Fruit fly (Drosophila melanogaster) whole organism, embryonic: Measurements from ENCODE around the gene CG7702.

ENCODE experiments used
- CG11093 ChIP-seq: fragments of 200-800 bp; sonication (Bioruptor generic); IDR thresholded peaks from 3 replicates; pipeline ENCODE4 v1.3.6; 2022; ENCODE audit warnings: missing biosample characterization, missing genetic modification characterization
- CG11560 ChIP-seq: fragments of 200-800 bp; sonication (Bioruptor generic); IDR thresholded peaks from 3 replicates; pipeline ENCODE4 v1.3.6; 2022; ENCODE audit warnings: missing biosample characterization, missing genetic modification characterization
- CG12236 ChIP-seq: fragments of 200-800 bp; sonication (Bioruptor generic); optimal IDR thresholded peaks from 2 replicates; lab custom pipeline; 2016; ENCODE audit warnings: missing biosample characterization, missing genetic modification characterization
- CG12299 ChIP-seq: fragments of 200-800 bp; sonication (Bioruptor generic); optimal IDR thresholded peaks from 2 replicates; lab custom pipeline; 2018; ENCODE audit warnings: missing biosample characterization, mild to moderate bottlenecking, missing genetic modification characterization
- CG13894 ChIP-seq: fragments of 200-800 bp; sonication (Bioruptor generic); optimal IDR thresholded peaks from 3 replicates; lab custom pipeline; 2018; ENCODE audit warnings: missing biosample characterization, mild to moderate bottlenecking, missing genetic modification characterization, moderate library complexity
- CG14667 ChIP-seq: fragments of 200-800 bp; sonication (Bioruptor generic); IDR thresholded peaks from 2 replicates; pipeline ENCODE4 v1.3.6; 2022; ENCODE audit warnings: missing biosample characterization, missing genetic modification characterization
- CG15269 ChIP-seq: fragments of 200-800 bp; sonication (Bioruptor generic); optimal IDR thresholded peaks from 2 replicates; lab custom pipeline; 2018; ENCODE audit warnings: missing biosample characterization, mild to moderate bottlenecking, missing genetic modification characterization, moderate library complexity
- CG17359 ChIP-seq: fragments of 200-800 bp; sonication (Bioruptor generic); optimal IDR thresholded peaks from 3 replicates; lab custom pipeline; 2018; ENCODE audit warnings: missing biosample characterization, mild to moderate bottlenecking, missing genetic modification characterization, moderate library complexity
- CG17829 ChIP-seq: fragments of 200-800 bp; optimal IDR thresholded peaks from 2 replicates; lab custom pipeline; 2019; ENCODE audit warnings: missing biosample characterization, mild to moderate bottlenecking, missing genetic modification characterization, moderate library complexity
- CG2678 ChIP-seq: fragments of 200-800 bp; sonication (Bioruptor generic); optimal IDR thresholded peaks from 3 replicates; lab custom pipeline; 2019; ENCODE audit warnings: missing biosample characterization, mild to moderate bottlenecking, missing genetic modification characterization, moderate library complexity
- CG30403 ChIP-seq: fragments of 200-800 bp; sonication (Bioruptor generic); optimal IDR thresholded peaks from 3 replicates; lab custom pipeline; 2016; ENCODE audit warnings: missing biosample characterization, missing genetic modification characterization
- CG31388 ChIP-seq: fragments of 200-800 bp; sonication (Bioruptor generic); optimal IDR thresholded peaks from 2 replicates; lab custom pipeline; 2016; ENCODE audit warnings: missing biosample characterization, missing genetic modification characterization
- CG4360 ChIP-seq: fragments of 200-800 bp; sonication (Bioruptor generic); IDR thresholded peaks from 2 replicates; pipeline ENCODE4 v1.3.6; 2022; ENCODE audit warnings: missing biosample characterization, missing genetic modification characterization
- CG4617 ChIP-seq: fragments of 200-800 bp; sonication (Bioruptor generic); optimal IDR thresholded peaks from 3 replicates; lab custom pipeline; 2016; ENCODE audit warnings: missing biosample characterization, missing genetic modification characterization, borderline replicate concordance
- CG4707 ChIP-seq: fragments of 200-800 bp; sonication (Bioruptor generic); optimal IDR thresholded peaks from 2 replicates; lab custom pipeline; 2018; ENCODE audit warnings: missing biosample characterization, mild to moderate bottlenecking, missing genetic modification characterization, moderate library complexity
- CG6689 ChIP-seq: fragments of 200-800 bp; sonication (Bioruptor generic); IDR thresholded peaks from 2 replicates; pipeline ENCODE4 v1.3.6; 2022; ENCODE audit warnings: missing biosample characterization, missing genetic modification characterization
- CG7357 ChIP-seq: fragments of 200-800 bp; sonication (Bioruptor generic); IDR thresholded peaks from 3 replicates; pipeline ENCODE4 v1.3.6; 2022; ENCODE audit warnings: missing biosample characterization, missing genetic modification characterization
- CG8281 ChIP-seq: fragments of 200-800 bp; sonication (Bioruptor generic); optimal IDR thresholded peaks from 2 replicates; lab custom pipeline; 2018; ENCODE audit warnings: missing biosample characterization, mild to moderate bottlenecking, missing genetic modification characterization, moderate library complexity
- CG9797 ChIP-seq: fragments of 200-800 bp; sonication (Bioruptor generic); optimal IDR thresholded peaks from 3 replicates; lab custom pipeline; 2018; ENCODE audit warnings: missing biosample characterization, mild to moderate bottlenecking, missing genetic modification characterization
- CG9932 ChIP-seq: fragments of 200-800 bp; sonication (Bioruptor generic); IDR thresholded peaks from 2 replicates; pipeline ENCODE4 v1.3.6; 2022; ENCODE audit warnings: missing biosample characterization, missing genetic modification characterization
- CoRest ChIP-seq: fragments of 200-800 bp; sonication (Bioruptor generic); optimal IDR thresholded peaks from 3 replicates; lab custom pipeline; 2018; ENCODE audit warnings: missing biosample characterization, mild to moderate bottlenecking, missing genetic modification characterization, moderate library complexity
- Dad ChIP-seq: fragments of 200-800 bp; sonication (Bioruptor generic); optimal IDR thresholded peaks from 3 replicates; lab custom pipeline; 2016; ENCODE audit warnings: missing biosample characterization, missing genetic modification characterization
- E2f2 ChIP-seq: fragments of 200-800 bp; sonication (Bioruptor generic); IDR thresholded peaks from 2 replicates; pipeline ENCODE4 v1.3.6; 2022; ENCODE audit warnings: missing biosample characterization, missing genetic modification characterization
- GATAe ChIP-seq: fragments of 200-800 bp; sonication (Bioruptor generic); conservative IDR thresholded peaks from 2 replicates; pipeline ENCODE4 v1.3.6; 2022; ENCODE audit warnings: missing biosample characterization, missing genetic modification characterization
- HmgD ChIP-seq: fragments of 200-800 bp; sonication (Bioruptor generic); optimal IDR thresholded peaks from 3 replicates; lab custom pipeline; 2016; ENCODE audit warnings: missing biosample characterization, missing genetic modification characterization
- PHDP ChIP-seq: fragments of 200-800 bp; sonication (Bioruptor generic); optimal IDR thresholded peaks from 3 replicates; lab custom pipeline; 2018; ENCODE audit warnings: missing biosample characterization, mild to moderate bottlenecking, missing genetic modification characterization, moderate library complexity
- Rfx ChIP-seq: fragments of 200-800 bp; sonication (Bioruptor generic); IDR thresholded peaks from 2 replicates; pipeline ENCODE4 v1.3.6; 2022; ENCODE audit warnings: missing biosample characterization, missing genetic modification characterization
- Sry-β ChIP-seq: fragments of 200-800 bp; sonication (Bioruptor generic); optimal IDR thresholded peaks from 2 replicates; lab custom pipeline; 2018; ENCODE audit warnings: missing biosample characterization, mild to moderate bottlenecking, missing genetic modification characterization, moderate library complexity
- al ChIP-seq: fragments of 200-800 bp; sonication (Bioruptor generic); IDR thresholded peaks from 2 replicates; pipeline ENCODE4 v1.3.6; 2022; ENCODE audit warnings: missing biosample characterization, missing genetic modification characterization
- aop ChIP-seq: fragments of 200-800 bp; sonication (Bioruptor generic); IDR thresholded peaks from 2 replicates; pipeline ENCODE4 v1.3.6; 2022; ENCODE audit warnings: missing biosample characterization, missing genetic modification characterization
- ap ChIP-seq: fragments of 200-800 bp; sonication (Bioruptor generic); IDR thresholded peaks from 2 replicates; pipeline ENCODE4 v1.3.6; 2022; ENCODE audit warnings: missing biosample characterization, missing genetic modification characterization
- cad ChIP-seq: fragments of >200 bp; optimal IDR thresholded peaks from 2 replicates; lab custom pipeline; 2017; ENCODE audit warnings: missing biosample characterization, missing genetic modification characterization
- dpn ChIP-seq, 2 experiments: fragments of 200-800 bp; sonication (Bioruptor generic); optimal IDR thresholded peaks; 3 replicates each; lab custom pipeline; 2016; ENCODE audit warnings: missing biosample characterization in 2 of 2, missing genetic modification characterization in 2 of 2
- fru ChIP-seq: fragments of >200 bp; optimal IDR thresholded peaks from 2 replicates; lab custom pipeline; 2017
- gcm2 ChIP-seq: fragments of 200-800 bp; sonication (Bioruptor generic); optimal IDR thresholded peaks from 2 replicates; lab custom pipeline; 2016; ENCODE audit warnings: missing biosample characterization, missing genetic modification characterization
- hb ChIP-seq: fragments of 200-800 bp; sonication (Bioruptor generic); IDR thresholded peaks from 3 replicates; pipeline ENCODE4 v1.3.6; 2022; ENCODE audit warnings: missing biosample characterization, missing genetic modification characterization; ENCODE audit not compliant: partially characterized antibody
- ken ChIP-seq: fragments of 200-800 bp; sonication (Bioruptor generic); IDR thresholded peaks from 3 replicates; pipeline ENCODE4 v1.3.6; 2022; ENCODE audit warnings: missing biosample characterization, missing genetic modification characterization
- mam ChIP-seq: fragments of 200-800 bp; sonication (Bioruptor generic); optimal IDR thresholded peaks from 3 replicates; lab custom pipeline; 2016; ENCODE audit warnings: missing biosample characterization, missing genetic modification characterization
- nerfin-1 ChIP-seq: fragments of 200-800 bp; sonication (Bioruptor generic); optimal IDR thresholded peaks from 3 replicates; lab custom pipeline; 2019; ENCODE audit warnings: missing biosample characterization, mild to moderate bottlenecking, missing genetic modification characterization, moderate library complexity
- nmo ChIP-seq: fragments of 200-800 bp; sonication (Bioruptor generic); optimal IDR thresholded peaks from 2 replicates; lab custom pipeline; 2018; ENCODE audit warnings: missing biosample characterization, mild to moderate bottlenecking, missing genetic modification characterization, moderate library complexity
- oc ChIP-seq: fragments of 200-800 bp; sonication (Bioruptor generic); optimal IDR thresholded peaks from 2 replicates; lab custom pipeline; 2018; ENCODE audit warnings: missing biosample characterization, mild to moderate bottlenecking, missing genetic modification characterization, moderate library complexity
- onecut ChIP-seq: fragments of 200-800 bp; sonication (Bioruptor generic); IDR thresholded peaks from 2 replicates; pipeline ENCODE4 v1.3.6; 2022; ENCODE audit warnings: missing biosample characterization, missing genetic modification characterization
- p53 ChIP-seq: fragments of 200-800 bp; sonication (Bioruptor generic); optimal IDR thresholded peaks from 2 replicates; lab custom pipeline; 2016; ENCODE audit warnings: missing biosample characterization, missing genetic modification characterization
- peb ChIP-seq: fragments of 200-800 bp; sonication (Bioruptor generic); IDR thresholded peaks from 2 replicates; pipeline ENCODE4 v1.3.6; 2022; ENCODE audit warnings: missing biosample characterization, missing genetic modification characterization
- pita ChIP-seq: fragments of 200-800 bp; sonication (Bioruptor generic); optimal IDR thresholded peaks from 2 replicates; lab custom pipeline; 2017; ENCODE audit warnings: missing biosample characterization, mild to moderate bottlenecking, missing genetic modification characterization
- pzg ChIP-seq: fragments of 200-800 bp; sonication (Bioruptor generic); optimal IDR thresholded peaks from 3 replicates; lab custom pipeline; 2018; ENCODE audit warnings: missing biosample characterization, mild to moderate bottlenecking, missing genetic modification characterization, moderate library complexity
- sens ChIP-seq: fragments of 200-800 bp; sonication (Bioruptor generic); peaks from one replicate; lab custom pipeline; 2016; ENCODE audit warnings: missing biosample characterization, missing genetic modification characterization
- seq ChIP-seq: fragments of 200-800 bp; sonication (Bioruptor generic); IDR thresholded peaks from 2 replicates; pipeline ENCODE4 v1.3.6; 2022; ENCODE audit warnings: missing biosample characterization, missing genetic modification characterization
- sim ChIP-seq: fragments of 200-800 bp; sonication (Bioruptor generic); IDR thresholded peaks from 2 replicates; pipeline ENCODE4 v1.3.6; 2022; ENCODE audit warnings: missing biosample characterization, missing genetic modification characterization
- sima ChIP-seq: fragments of 200-800 bp; sonication (Bioruptor generic); optimal IDR thresholded peaks from 2 replicates; lab custom pipeline; 2016; ENCODE audit warnings: missing biosample characterization, missing genetic modification characterization
- sna ChIP-seq: fragments of 200-800 bp; sonication (Bioruptor generic); IDR thresholded peaks from 2 replicates; pipeline ENCODE4 v1.3.6; 2022; ENCODE audit warnings: missing biosample characterization, missing genetic modification characterization; ENCODE audit not compliant: partially characterized antibody
- sob ChIP-seq: fragments of 200-800 bp; sonication (Bioruptor generic); IDR thresholded peaks from 2 replicates; pipeline ENCODE4 v1.3.6; 2022; ENCODE audit warnings: missing biosample characterization, missing genetic modification characterization
- zfh2 ChIP-seq: fragments of 200-800 bp; sonication (Bioruptor generic); optimal IDR thresholded peaks from 2 replicates; lab custom pipeline; 2016; ENCODE audit warnings: missing biosample characterization, missing genetic modification characterization

The CG7702 gene

dm6 chr3R:18677500-18677940 is 8.3 kb downstream of the CG7702 start, which contains the start of the genes dind and CG7706 (continued):
- no peak for TF ChIP-seq CG2678
- no peak for TF ChIP-seq CG4617
- no peak for TF ChIP-seq CG11093 (GFP tag; lab: Robert Waterston, UW)
- TF ChIP-seq ap (GFP tag; lab: Robert Waterston, UW) = no peak
- no peak for TF ChIP-seq dpn (GFP tag; optimal IDR thresholded peaks at IDR 0.05; lab: Kevin White, UChicago)
- TF ChIP-seq CG31388 (GFP tag; lab: Kevin White, UChicago) = no peak
- TF ChIP-seq CoRest (tag; lab: Kevin White, UChicago) = peak; percentile 44
- TF ChIP-seq seq (GFP tag; lab: Robert Waterston, UW) = no peak
- no peak for TF ChIP-seq CG14667 (GFP tag; lab: Robert Waterston, UW)
- TF ChIP-seq sob (GFP tag; lab: Robert Waterston, UW) = no peak
- no peak for TF ChIP-seq CG11560
- TF ChIP-seq sima (GFP tag; lab: Kevin White, UChicago) = no peak
- TF ChIP-seq GATAe (GFP tag; lab: Robert Waterston, UW) = no peak
- TF ChIP-seq CG13894 (tag; lab: Kevin White, UChicago) = no peak
- no peak for TF ChIP-seq Rfx
- no peak for TF ChIP-seq CG8281
- TF ChIP-seq oc = no peak
- no peak for TF ChIP-seq cad
- TF ChIP-seq CG6689 = peak; percentile 45; the same call in 1 of the 2 replicates
- TF ChIP-seq CG7357 (GFP tag; lab: Robert Waterston, UW) = peak; percentile 40; the same call in 1 of the 3 replicates
- no peak for TF ChIP-seq peb (GFP tag; lab: Robert Waterston, UW)
- TF ChIP-seq PHDP (tag; lab: Kevin White, UChicago) = no peak
- TF ChIP-seq Dad (GFP tag; lab: Kevin White, UChicago) = no peak
- TF ChIP-seq CG4707 (GFP tag; lab: Kevin White, UChicago) = no peak
- no peak for TF ChIP-seq mam
- TF ChIP-seq sna (GFP tag; lab: Robert Waterston, UW) = no peak
- TF ChIP-seq CG17359 (tag; lab: Kevin White, UChicago) = no peak
- no peak for TF ChIP-seq ken
- TF ChIP-seq zfh2 (GFP tag; lab: Kevin White, UChicago) = no peak
- TF ChIP-seq al (GFP tag; lab: Robert Waterston, UW) = no peak
- peak; percentile 81 for TF ChIP-seq nmo (GFP tag; lab: Kevin White, UChicago)
- TF ChIP-seq pzg = peak; percentile 51
- no peak for TF ChIP-seq onecut
- TF ChIP-seq CG30403 = peak; percentile 12
- TF ChIP-seq nerfin-1 (tag; lab: Kevin White, UChicago) = peak; percentile 99
- TF ChIP-seq gcm2 = no peak
- no peak for TF ChIP-seq sim (GFP tag; lab: Robert Waterston, UW)
- no peak for TF ChIP-seq p53 (GFP tag; lab: Kevin White, UChicago)
- no peak for TF ChIP-seq hb
- no peak for TF ChIP-seq aop (GFP tag; lab: Robert Waterston, UW)
- TF ChIP-seq HmgD (GFP tag; lab: Kevin White, UChicago) = no peak
- no peak for TF ChIP-seq CG9932
- no peak for TF ChIP-seq pita (GFP tag; lab: Kevin White, UChicago)
- TF ChIP-seq E2f2 (GFP tag; lab: Robert Waterston, UW) = peak; percentile 47
- TF ChIP-seq sens = peak; percentile 78
- TF ChIP-seq CG4360 (GFP tag; lab: Robert Waterston, UW) = no peak
- TF ChIP-seq CG12299 (tag; lab: Kevin White, UChicago) = no peak
- no peak for TF ChIP-seq fru (lab: Kevin White, UChicago)
- TF ChIP-seq Sry-β (GFP tag; lab: Kevin White, UChicago) = peak; percentile 85
- TF ChIP-seq CG15269 (tag; lab: Kevin White, UChicago) = no peak
- TF ChIP-seq CG12236 (GFP tag; lab: Kevin White, UChicago) = no peak
- peak; percentile 15 for TF ChIP-seq CG17829 (tag; lab: Kevin White, UChicago)
- peak; percentile 59 for TF ChIP-seq CG9797 (GFP tag; lab: Kevin White, UChicago)
